Fruit fly (Drosophila melanogaster): ENCODE measurements around the gene CG31259.

dm6 chr3R:8521499-8521898, 2.2 kb upstream of the CG31259 start, which contains the start of gene CG31454:
- TF ChIP-seq CG8478 (optimal IDR thresholded peaks at IDR 0.05): no peak
- TF ChIP-seq Dll (optimal IDR thresholded peaks at IDR 0.05): no peak
- no peak for TF ChIP-seq psq (optimal IDR thresholded peaks at IDR 0.05)
- TF ChIP-seq EcR (GFP tag; optimal IDR thresholded peaks at IDR 0.05): no peak
- no peak for TF ChIP-seq usp (GFP tag; optimal IDR thresholded peaks at IDR 0.05)
